Worm (Caenorhabditis elegans) whole organism, young adult: ENCODE data around the gene F33D4.4.

Experiments
- B0336.3 ChIP-seq: fragments of 200-800 bp; sonication (Bioruptor generic); IDR thresholded peaks from 2 replicates; pipeline ENCODE4 v1.3.6; 2022; ENCODE audit warnings: missing genetic modification characterization, missing compliant biosample characterization
- C06A6.2 ChIP-seq: fragments of 200-800 bp; sonication (Bioruptor generic); conservative IDR thresholded peaks from 2 replicates; pipeline ENCODE4 v1.3.6; 2022; ENCODE audit warnings: missing genetic modification characterization, missing compliant biosample characterization
- D2030.7 ChIP-seq: fragments of 200-800 bp; sonication (Bioruptor generic); IDR thresholded peaks from 2 replicates; pipeline ENCODE4 v1.3.6; 2022; ENCODE audit warnings: missing genetic modification reagents, missing genetic modification characterization, missing compliant biosample characterization
- F33H1.4 ChIP-seq: fragments of 200-800 bp; sonication (Bioruptor generic); IDR thresholded peaks from 2 replicates; pipeline ENCODE4 v1.3.6; 2022; ENCODE audit warnings: missing genetic modification reagents, missing genetic modification characterization, missing compliant biosample characterization
- F37B4.10 ChIP-seq: fragments of 200-800 bp; sonication (Bioruptor generic); IDR thresholded peaks from 2 replicates; pipeline ENCODE4 v1.3.6; 2022; ENCODE audit warnings: missing genetic modification characterization, missing compliant biosample characterization
- F39B2.1 ChIP-seq: fragments of 200-800 bp; sonication (Bioruptor generic); IDR thresholded peaks from 2 replicates; pipeline ENCODE4 v1.3.6; 2022; ENCODE audit warnings: missing genetic modification reagents, missing genetic modification characterization, missing compliant biosample characterization
- F57A8.1 ChIP-seq: fragments of 200-800 bp; sonication (Bioruptor generic); optimal IDR thresholded peaks from 2 replicates; lab custom pipeline; 2018; ENCODE audit warnings: mild to moderate bottlenecking, missing genetic modification characterization, moderate library complexity, missing compliant biosample characterization
- Y53F4B.3 ChIP-seq: fragments of 200-800 bp; sonication (Bioruptor generic); IDR thresholded peaks from 2 replicates; pipeline ENCODE4 v1.3.6; 2022; ENCODE audit warnings: missing genetic modification reagents, missing genetic modification characterization, missing compliant biosample characterization
- Y79H2A.3 ChIP-seq: fragments of 200-800 bp; sonication (Bioruptor generic); conservative IDR thresholded peaks from 2 replicates; pipeline ENCODE4 v1.3.6; 2022; ENCODE audit warnings: missing genetic modification reagents, missing genetic modification characterization, missing compliant biosample characterization
- athp-1 ChIP-seq: sonication (generic microtip); optimal IDR thresholded peaks from 2 replicates; lab custom pipeline; 2017; ENCODE audit warnings: mild to moderate bottlenecking, missing genetic modification characterization, missing compliant biosample characterization
- attf-3 ChIP-seq: fragments of 200-800 bp; sonication (Bioruptor generic); conservative IDR thresholded peaks from 2 replicates; pipeline ENCODE4 v1.3.6; 2022; ENCODE audit warnings: missing genetic modification reagents, missing genetic modification characterization, missing compliant biosample characterization
- attf-6 ChIP-seq: fragments of 200-800 bp; sonication (Bioruptor generic); IDR thresholded peaks from 2 replicates; pipeline ENCODE4 v1.3.6; 2022; ENCODE audit warnings: missing genetic modification reagents, missing genetic modification characterization, missing compliant biosample characterization
- ccch-3 ChIP-seq: fragments of 200-800 bp; sonication (Bioruptor generic); optimal IDR thresholded peaks from 2 replicates; lab custom pipeline; 2018; ENCODE audit warnings: mild to moderate bottlenecking, missing genetic modification characterization, missing compliant biosample characterization
- cebp-1 ChIP-seq, 2 experiments: fragments of 200-800 bp in 1 of 2; sonication (Bioruptor generic) in 1 of 2; sonication (generic microtip) in 1 of 2; IDR thresholded peaks in 1 of 2; optimal IDR thresholded peaks in 1 of 2; 2 replicates each; pipeline versions ENCODE4 v1.3.6 to Lab custom; 2017 to 2022; ENCODE audit warnings: missing compliant biosample characterization in 2 of 2, missing genetic modification characterization in 2 of 2, mild to moderate bottlenecking in 1 of 2, missing genetic modification reagents in 1 of 2, moderate library complexity in 1 of 2
- ceh-27 ChIP-seq: fragments of 200-800 bp; sonication (Bioruptor generic); optimal IDR thresholded peaks from 2 replicates; lab custom pipeline; 2018; ENCODE audit warnings: mild to moderate bottlenecking, missing genetic modification characterization, moderate library complexity, missing compliant biosample characterization
- ceh-58 ChIP-seq: fragments of 200-800 bp; sonication (Bioruptor generic); IDR thresholded peaks from 2 replicates; pipeline ENCODE4 v1.3.6; 2022; ENCODE audit warnings: missing genetic modification characterization, missing compliant biosample characterization
- egrh-3 ChIP-seq: fragments of 200-800 bp; sonication (Bioruptor generic); IDR thresholded peaks from 2 replicates; pipeline ENCODE4 v1.3.6; 2022; ENCODE audit warnings: missing genetic modification reagents, missing genetic modification characterization, missing compliant biosample characterization
- hlh-26 ChIP-seq: fragments of 200-800 bp; sonication (Bioruptor generic); conservative IDR thresholded peaks from 2 replicates; pipeline ENCODE4 v1.3.6; 2022; ENCODE audit warnings: missing genetic modification reagents, missing genetic modification characterization, missing compliant biosample characterization
- hmg-1.2 ChIP-seq: fragments of 200-800 bp; sonication (Bioruptor generic); IDR thresholded peaks from 2 replicates; pipeline ENCODE4 v1.3.6; 2022; ENCODE audit warnings: missing genetic modification reagents, missing genetic modification characterization, missing compliant biosample characterization
- hsf-1 ChIP-seq: fragments of 200-800 bp; sonication (Bioruptor generic); IDR thresholded peaks from 2 replicates; pipeline ENCODE4 v1.3.6; 2022; ENCODE audit warnings: missing genetic modification reagents, missing genetic modification characterization, missing compliant biosample characterization
- lir-1 ChIP-seq: fragments of 200-800 bp; sonication (Bioruptor generic); conservative IDR thresholded peaks from 2 replicates; pipeline ENCODE4 v1.3.6; 2022; ENCODE audit warnings: missing genetic modification reagents, missing genetic modification characterization, missing compliant biosample characterization
- lsy-27 ChIP-seq: sonication (generic microtip); optimal IDR thresholded peaks from 2 replicates; lab custom pipeline; 2017; ENCODE audit warnings: missing genetic modification characterization, mild to moderate bottlenecking, missing compliant biosample characterization, antibody characterized with exemption, missing genotype, borderline replicate concordance; ENCODE audit not compliant: insufficient read depth
- mcd-1 ChIP-seq: fragments of 200-800 bp; sonication (Bioruptor generic); IDR thresholded peaks from 2 replicates; pipeline ENCODE4 v1.3.6; 2022; ENCODE audit warnings: missing genetic modification reagents, missing genetic modification characterization, missing compliant biosample characterization
- nhr-80 ChIP-seq: sonication (generic microtip); optimal IDR thresholded peaks from 2 replicates; lab custom pipeline; 2016; ENCODE audit warnings: missing genetic modification characterization, missing compliant biosample characterization
- nhr-90 ChIP-seq: sonication (generic microtip); optimal IDR thresholded peaks from 2 replicates; lab custom pipeline; 2016; ENCODE audit warnings: missing genotype, mild to moderate bottlenecking, missing genetic modification characterization, missing compliant biosample characterization
- snpc-1.3 ChIP-seq: sonication (generic microtip); optimal IDR thresholded peaks from 2 replicates; lab custom pipeline; 2017; ENCODE audit warnings: missing genetic modification characterization, mild to moderate bottlenecking, missing compliant biosample characterization, antibody characterized with exemption, moderate library complexity, missing genotype, missing genetic modification reagents; ENCODE audit not compliant: insufficient read depth
- snpc-3.4 ChIP-seq: sonication (generic microtip); optimal IDR thresholded peaks from 2 replicates; lab custom pipeline; 2017; ENCODE audit warnings: missing genetic modification characterization, mild to moderate bottlenecking, missing compliant biosample characterization, antibody characterized with exemption, moderate library complexity, missing genotype, missing genetic modification reagents
- snpc-4 ChIP-seq, 5 experiments: fragments of 150-350 bp in 1 of 5; sonication (generic microtip) in 4 of 5; optimal IDR thresholded peaks; 2 replicates each; lab custom pipeline; 2014 to 2018; ENCODE audit warnings: missing genetic modification characterization in 5 of 5, missing biosample characterization in 3 of 5, antibody characterized with exemption in 2 of 5, mild to moderate bottlenecking in 2 of 5, missing compliant biosample characterization in 2 of 5, missing genotype in 2 of 5, moderate library complexity in 2 of 5, missing genetic modification reagents in 1 of 5
- somi-1 ChIP-seq: fragments of 200-800 bp; sonication (Bioruptor generic); optimal IDR thresholded peaks from 2 replicates; lab custom pipeline; 2018; ENCODE audit warnings: mild to moderate bottlenecking, missing genetic modification characterization, missing compliant biosample characterization
- tlf-1 ChIP-seq: fragments of 200-800 bp; sonication (Bioruptor generic); optimal IDR thresholded peaks from 2 replicates; lab custom pipeline; 2018; ENCODE audit warnings: mild to moderate bottlenecking, missing genetic modification characterization, missing compliant biosample characterization
- zfh-2 ChIP-seq: fragments of 200-800 bp; sonication (Bioruptor generic); conservative IDR thresholded peaks from 2 replicates; pipeline ENCODE4 v1.3.6; 2022; ENCODE audit warnings: missing genetic modification reagents, missing genetic modification characterization, missing compliant biosample characterization

The F33D4.4 gene

ce11 chrIV:7736616-7737015 is 29.9 kb upstream of the F33D4.4 start:
- TF ChIP-seq F33H1.4 (GFP tag; lab: Robert Waterston, UW): no peak
- TF ChIP-seq snpc-1.3 (tag; lab: Kevin White, UChicago): no peak
- no peak for TF ChIP-seq attf-6 (GFP tag; lab: Robert Waterston, UW)
- no peak for TF ChIP-seq tlf-1 (GFP tag; lab: Kevin White, UChicago)
- TF ChIP-seq Y79H2A.3 (GFP tag; lab: Robert Waterston, UW): no peak
- TF ChIP-seq lir-1 (GFP tag; lab: Robert Waterston, UW): no peak
- no peak for TF ChIP-seq Y53F4B.3 (GFP tag; lab: Robert Waterston, UW)
- TF ChIP-seq hsf-1 (GFP tag; lab: Robert Waterston, UW): no peak
- no peak for TF ChIP-seq ceh-58 (GFP tag; lab: Robert Waterston, UW)
- TF ChIP-seq cebp-1 (GFP tag; IDR thresholded peaks at IDR 0.05; lab: Robert Waterston, UW): no peak
- no peak for TF ChIP-seq cebp-1 (tag; optimal IDR thresholded peaks at IDR 0.05; lab: Kevin White, UChicago)
- no peak for TF ChIP-seq lsy-27
- TF ChIP-seq athp-1 (tag; lab: Kevin White, UChicago): no peak
- no peak for TF ChIP-seq nhr-80
- no peak for TF ChIP-seq ccch-3 (GFP tag; lab: Kevin White, UChicago)
- no peak for TF ChIP-seq F39B2.1 (GFP tag; lab: Robert Waterston, UW)
- no peak for TF ChIP-seq D2030.7

DNA sequence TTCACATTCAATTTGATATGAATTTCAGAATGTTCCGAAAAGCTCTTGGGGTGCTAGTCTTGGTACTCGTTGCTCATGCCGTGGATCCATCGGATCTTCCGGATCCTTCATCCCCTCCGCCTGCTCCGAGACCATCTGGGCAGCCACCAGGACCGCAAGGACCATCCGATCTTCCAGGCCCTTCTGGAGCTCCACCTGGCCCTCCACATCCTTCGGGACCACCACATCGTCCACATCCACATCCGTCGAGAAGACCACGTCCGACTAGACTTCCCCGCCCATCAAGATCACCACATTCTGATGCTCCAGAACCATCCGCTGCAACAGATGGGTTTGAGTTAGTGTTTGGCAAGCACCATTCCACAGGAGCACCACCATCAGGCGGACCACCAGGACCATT is 27.9 kb upstream of the F33D4.4 start, which contains the start of gene clx-1:
Gene clx-1, plus strand, starts transcription at position 30 of the 400 bp plus-strand sequence.
- no peak for TF ChIP-seq snpc-3.4 (tag; lab: Kevin White, UChicago)
- TF ChIP-seq ceh-58 (GFP tag; lab: Robert Waterston, UW): no peak
- TF ChIP-seq mcd-1 (GFP tag; lab: Robert Waterston, UW): no peak
- peak; percentile 36; the same call in 1 of the 2 replicates for TF ChIP-seq egrh-3 (GFP tag; lab: Robert Waterston, UW)
- TF ChIP-seq F39B2.1 (GFP tag; lab: Robert Waterston, UW): no peak
- TF ChIP-seq zfh-2 (GFP tag; lab: Robert Waterston, UW): no peak; the same call in 1 of the 2 replicates

DNA sequence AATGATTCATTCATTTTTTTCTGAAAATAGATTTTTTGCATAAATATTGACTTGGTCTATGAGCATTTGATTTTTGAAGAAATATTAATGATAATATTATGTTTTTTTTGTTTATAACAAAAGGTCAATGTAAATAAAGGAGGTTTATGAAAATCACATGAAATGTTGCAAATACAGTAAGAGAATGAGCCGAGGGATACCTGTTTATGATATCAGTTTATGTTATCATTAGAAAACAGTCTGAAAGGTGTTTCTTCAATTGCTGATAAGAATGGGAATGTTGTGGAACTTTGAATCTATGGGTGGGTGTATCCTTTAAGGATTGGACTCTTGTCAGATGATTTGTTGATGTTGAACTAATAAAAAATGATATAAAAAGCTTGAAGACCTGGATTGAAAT is 27.5 kb upstream of the F33D4.4 start:
- TF ChIP-seq C06A6.2 (no peak), F33H1.4 (GFP tag; lab: Robert Waterston, UW) (no peak), hlh-26 (GFP tag; lab: Robert Waterston, UW) (no peak), somi-1 (GFP tag; lab: Kevin White, UChicago) (no peak), F57A8.1 (no peak), F37B4.10 (GFP tag; lab: Robert Waterston, UW) (no peak), snpc-4 (GFP tag; optimal IDR thresholded peaks at IDR 0.05; lab: Kevin White, UChicago) (no peak), snpc-4 (tag; optimal IDR thresholded peaks at IDR 0.05; lab: Kevin White, UChicago) (no peak), ceh-27 (no peak)
- TF ChIP-seq, all 124 proteins: peak for 0

ce11 chrIV:7731960-7732359 is 25.3 kb upstream of the F33D4.4 start, which contains the start of the genes C50F7.9 and C50F7.3:
Gene C50F7.9 (minus strand): TSS chrIV:7732060.
Gene C50F7.3 (plus strand): TSS chrIV:7732329.
- no peak for TF ChIP-seq athp-1 (tag; lab: Kevin White, UChicago)
- TF ChIP-seq nhr-90 (tag; lab: Kevin White, UChicago): no peak
- no peak for TF ChIP-seq zfh-2 (GFP tag; lab: Robert Waterston, UW)

ce11 chrIV:7728402-7728963 is 21.8 kb upstream of the F33D4.4 start, which contains the start of gene sucg-1:
Gene sucg-1 (plus strand): TSS chrIV:7728913.
- TF ChIP-seq attf-3 (GFP tag; lab: Robert Waterston, UW) (peak; percentile 79), hmg-1.2 (GFP tag; lab: Robert Waterston, UW) (peak; percentile 37; the same call in 1 of the 2 replicates), cebp-1 (GFP tag; IDR thresholded peaks at IDR 0.05; lab: Robert Waterston, UW) (peak; percentile 84), cebp-1 (tag; optimal IDR thresholded peaks at IDR 0.05; lab: Kevin White, UChicago) (peak; percentile 91), B0336.3 (GFP tag; lab: Robert Waterston, UW) (no peak)
